Fruit fly (Drosophila melanogaster): Measurements from ENCODE around the gene Hmt4-20.

- TF ChIP-seq insv (optimal IDR thresholded peaks at IDR 0.05) (no peak), h (optimal IDR thresholded peaks at IDR 0.05) (no peak), Myc (optimal IDR thresholded peaks at IDR 0.05) (no peak), psq (optimal IDR thresholded peaks at IDR 0.05) (no peak), Sin3A (optimal IDR thresholded peaks at IDR 0.05) (no peak)
These were observed 46.7 kb upstream of the Hmt4-20 start for dm6 chrX:702484-702883.

Data from Kc167 (cell line).